Worm (Caenorhabditis elegans) whole organism, L2 larva: ENCODE results near the gene snx-13.

Experiments used
- nhr-12 ChIP-seq: fragments of 150-350 bp; optimal IDR thresholded peaks from 2 replicates; lab custom pipeline; 2014; ENCODE audit warnings: missing biosample characterization, missing genetic modification characterization
- nhr-77 ChIP-seq: fragments of 150-350 bp; optimal IDR thresholded peaks from 2 replicates; lab custom pipeline; 2014; ENCODE audit warnings: missing biosample characterization, missing genetic modification characterization
- ztf-11 ChIP-seq: sonication (generic microtip); optimal IDR thresholded peaks from 2 replicates; lab custom pipeline; 2017; ENCODE audit warnings: missing biosample characterization, missing genetic modification characterization

DNA sequence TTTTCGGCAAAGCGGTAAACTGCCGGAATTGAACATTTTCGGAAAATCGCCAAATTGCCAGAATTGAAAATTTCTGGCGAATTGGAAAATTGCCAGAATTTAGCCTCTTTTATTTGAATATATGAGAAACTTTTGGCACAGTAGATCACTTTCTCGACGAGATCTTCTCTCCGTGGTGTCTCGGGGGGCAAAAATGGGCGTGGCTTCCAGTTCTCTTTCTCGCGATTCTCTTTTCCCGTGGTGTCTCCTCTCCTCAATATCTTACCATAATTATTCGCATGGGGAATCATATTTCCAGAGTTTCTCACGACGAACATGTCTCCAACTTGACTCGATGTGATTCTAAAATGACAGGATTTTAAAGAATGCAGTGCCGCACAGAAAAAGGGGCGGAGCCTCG lies 11.9 kb upstream of the snx-13 start:
- TF ChIP-seq nhr-77 (no peak), ztf-11 (tag; lab: Kevin White, UChicago) (no peak), nhr-12 (no peak)
